Fruit fly (Drosophila melanogaster): ENCODE measurements around the gene CG15369.

The CG15369 gene

dm6 chrX:9224423-9224822 is 7.8 kb downstream of the CG15369 start:
- TF ChIP-seq noc (tag; optimal IDR thresholded peaks at IDR 0.05), result no peak

- TF ChIP-seq noc (tag; optimal IDR thresholded peaks at IDR 0.05), result no peak
Measured at dm6 chrX:9225137-9225536, 8.5 kb downstream of the CG15369 start, which contains the start of gene CG15370. TSS of gene CG15370 (plus strand) at chrX:9225437.

dm6 chrX:9226837-9227236 is 10.2 kb downstream of the CG15369 start, which contains the start of gene Gr8a:
TSS of gene Gr8a (plus strand) at chrX:9227137.
- no peak for TF ChIP-seq noc (tag; optimal IDR thresholded peaks at IDR 0.05)

dm6 chrX:9232199-9232598 is 15.5 kb downstream of the CG15369 start, which contains the start of gene CG12121:
TSS of gene CG12121 (minus strand) at chrX:9232378.
- no peak for TF ChIP-seq noc (tag; optimal IDR thresholded peaks at IDR 0.05)

dm6 chrX:9236485-9236884 is 19.8 kb downstream of the CG15369 start, which contains the start of gene Ir8a:
TSS of gene Ir8a (minus strand) at chrX:9236585.
- no peak for TF ChIP-seq noc (tag; optimal IDR thresholded peaks at IDR 0.05)

dm6 chrX:9243417-9243884 is 26.8 kb downstream of the CG15369 start, which contains the start of the genes mxc and Larp7:
TSS of gene mxc (minus strand) at chrX:9243467.
TSS of gene Larp7 (plus strand) at chrX:9243817.
- TF ChIP-seq noc (tag; optimal IDR thresholded peaks at IDR 0.05), result no peak

dm6 chrX:9247171-9247783 is 30.6 kb downstream of the CG15369 start, which contains the start of the genes amx and Dsor1:
TSS of gene amx (minus strand) at chrX:9247336.
TSS of gene Dsor1 (plus strand) at chrX:9247342.
- no peak for TF ChIP-seq noc (tag; optimal IDR thresholded peaks at IDR 0.05)

- TF ChIP-seq noc (tag; optimal IDR thresholded peaks at IDR 0.05), result no peak
Measured at dm6 chrX:9248040-9248439, 31.4 kb downstream of the CG15369 start.

- no peak for TF ChIP-seq noc (tag; optimal IDR thresholded peaks at IDR 0.05)
Measured at dm6 chrX:9250161-9250831, 33.6 kb downstream of the CG15369 start, which contains the start of gene CG17754. TSS of gene CG17754 (plus strand) at chrX:9250420.

dm6 chrX:9251212-9251877 is 34.7 kb downstream of the CG15369 start:
- no peak for TF ChIP-seq noc (tag; optimal IDR thresholded peaks at IDR 0.05)

- no peak for TF ChIP-seq noc (tag; optimal IDR thresholded peaks at IDR 0.05)
Measured at dm6 chrX:9252051-9252708, 35.5 kb downstream of the CG15369 start.

dm6 chrX:9255021-9255420 is 38.3 kb downstream of the CG15369 start:
- TF ChIP-seq noc (tag; optimal IDR thresholded peaks at IDR 0.05), result no peak

- no peak for TF ChIP-seq noc (tag; optimal IDR thresholded peaks at IDR 0.05)
Measured at dm6 chrX:9255964-9256520, 39.4 kb downstream of the CG15369 start, which contains the start of gene ric8a. TSS of gene ric8a (plus strand) at chrX:9256168.

dm6 chrX:9266082-9266481 is 49.4 kb downstream of the CG15369 start:
- TF ChIP-seq noc (tag; optimal IDR thresholded peaks at IDR 0.05), result no peak

Data from whole organism, larva.